Worm (Caenorhabditis elegans): Measurements from ENCODE around the gene sph-1.
"Not testable (repeated sequence)": the region's sequence is repeated elsewhere in the genome, so short reads cannot be mapped to it uniquely, and the experiment has no call there.

The sph-1 gene

ce11 chrIV:8154966-8155365 lies 21.6 kb upstream of the sph-1 start:
- TF ChIP-seq unc-62 (GFP tag; optimal IDR thresholded peaks at IDR 0.05) = no peak

DNA sequence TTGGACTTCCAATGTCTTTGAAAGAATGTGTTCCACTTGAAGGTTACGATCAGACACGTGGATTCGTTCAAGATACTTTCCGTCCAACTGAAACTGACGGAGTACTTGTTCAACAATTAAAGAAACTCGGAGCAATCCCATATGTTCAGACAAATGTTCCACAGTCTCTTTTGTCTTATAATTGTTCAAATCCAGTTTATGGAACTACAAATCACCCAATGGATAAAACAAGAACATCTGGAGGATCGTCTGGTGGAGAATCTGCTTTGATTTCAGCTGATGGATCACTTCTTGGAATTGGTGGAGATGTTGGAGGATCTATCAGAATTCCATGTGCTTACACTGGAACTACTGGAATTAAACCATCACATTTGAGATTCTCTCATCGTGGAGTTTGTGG lies 19.8 kb upstream of the sph-1 start:
- no peak for TF ChIP-seq unc-62 (GFP tag; optimal IDR thresholded peaks at IDR 0.05)

- no peak for TF ChIP-seq unc-62 (GFP tag; optimal IDR thresholded peaks at IDR 0.05)
Measured at ce11 chrIV:8152688-8153087, 19.3 kb upstream of the sph-1 start.

ce11 chrIV:8152145-8152544 lies 18.8 kb upstream of the sph-1 start, which contains the start of gene faah-2:
faah-2 (plus strand) TSS chrIV:8152445.
- no peak for TF ChIP-seq unc-62 (GFP tag; optimal IDR thresholded peaks at IDR 0.05)

- no peak for TF ChIP-seq unc-62 (GFP tag; optimal IDR thresholded peaks at IDR 0.05)
Measured at ce11 chrIV:8151721-8152120, 18.4 kb upstream of the sph-1 start.

DNA sequence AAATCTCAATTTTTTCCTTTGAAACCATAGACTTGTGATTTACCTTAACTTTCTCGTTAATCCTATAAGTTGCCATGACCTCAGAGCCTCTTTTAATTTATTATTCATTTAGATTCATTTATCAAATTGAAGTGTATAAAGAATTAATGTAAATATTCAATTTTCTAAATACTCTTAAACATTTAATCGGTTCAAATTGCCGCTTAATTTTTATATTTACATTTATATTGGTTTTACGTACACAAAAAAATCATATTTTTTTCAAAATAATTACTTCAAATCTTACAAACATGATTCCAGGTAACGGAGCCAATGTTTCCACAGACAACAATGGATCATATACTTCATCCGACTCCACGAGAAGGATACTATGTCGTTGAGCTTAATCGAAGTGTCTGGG lies 15.1 kb upstream of the sph-1 start, which contains the start of gene pmk-1:
Gene pmk-1, plus strand, starts transcription at position 301 of the 400 bp plus-strand sequence.
- no peak for TF ChIP-seq unc-62 (GFP tag; optimal IDR thresholded peaks at IDR 0.05)

DNA sequence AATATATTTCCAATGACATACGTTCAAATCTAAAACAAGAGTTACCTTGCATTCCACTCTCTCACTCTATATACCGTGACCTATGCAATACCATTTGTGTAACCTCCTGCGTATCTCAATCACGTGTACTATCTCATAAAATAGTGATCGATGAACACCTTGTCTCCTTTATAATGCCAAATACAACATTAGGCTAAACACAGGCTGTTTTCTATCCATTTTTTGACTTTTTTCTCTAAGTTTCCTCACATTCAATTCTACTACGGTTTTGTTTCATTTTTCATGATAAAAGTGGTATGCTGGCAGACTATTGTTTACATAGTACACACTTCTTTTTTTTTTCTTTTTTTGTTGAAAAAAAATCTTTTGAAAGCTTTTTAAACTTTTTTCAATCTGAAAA lies 12.9 kb upstream of the sph-1 start:
- TF ChIP-seq unc-62 (GFP tag; optimal IDR thresholded peaks at IDR 0.05) = no peak

ce11 chrIV:8144341-8144740 lies 11.0 kb upstream of the sph-1 start:
- TF ChIP-seq unc-62 (GFP tag; optimal IDR thresholded peaks at IDR 0.05) = no peak

ce11 chrIV:8142735-8143550 lies 9.6 kb upstream of the sph-1 start, which contains the start of gene pmk-2:
pmk-2 (plus strand) TSS chrIV:8143500.
- no peak for TF ChIP-seq unc-62 (GFP tag; optimal IDR thresholded peaks at IDR 0.05)

DNA sequence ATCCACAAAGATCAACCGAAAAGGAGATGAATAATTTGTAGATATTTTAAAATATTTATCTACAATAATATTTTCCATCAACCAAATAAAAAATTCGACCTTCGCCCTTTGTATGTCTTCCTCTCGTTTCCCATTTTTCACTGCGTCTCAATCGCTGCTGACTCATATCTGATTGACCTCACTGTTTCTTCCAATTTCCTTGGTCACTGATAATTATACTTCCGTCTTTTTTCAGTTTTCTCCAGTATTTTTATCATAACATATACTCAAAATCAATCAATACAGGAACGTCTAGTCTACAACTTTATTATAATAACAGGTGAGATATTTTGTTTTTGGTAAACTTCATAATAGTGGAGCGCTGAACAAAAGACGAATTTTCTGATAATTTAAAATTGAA lies 5.6 kb upstream of the sph-1 start, which contains the start of gene pmk-3:
Gene pmk-3, plus strand, starts transcription at position 236 of the 400 bp plus-strand sequence.
- TF ChIP-seq unc-62 (GFP tag; optimal IDR thresholded peaks at IDR 0.05) = no peak

- no peak for TF ChIP-seq unc-62 (GFP tag; optimal IDR thresholded peaks at IDR 0.05)
Measured at ce11 chrIV:8136548-8136947, 3.2 kb upstream of the sph-1 start.

DNA sequence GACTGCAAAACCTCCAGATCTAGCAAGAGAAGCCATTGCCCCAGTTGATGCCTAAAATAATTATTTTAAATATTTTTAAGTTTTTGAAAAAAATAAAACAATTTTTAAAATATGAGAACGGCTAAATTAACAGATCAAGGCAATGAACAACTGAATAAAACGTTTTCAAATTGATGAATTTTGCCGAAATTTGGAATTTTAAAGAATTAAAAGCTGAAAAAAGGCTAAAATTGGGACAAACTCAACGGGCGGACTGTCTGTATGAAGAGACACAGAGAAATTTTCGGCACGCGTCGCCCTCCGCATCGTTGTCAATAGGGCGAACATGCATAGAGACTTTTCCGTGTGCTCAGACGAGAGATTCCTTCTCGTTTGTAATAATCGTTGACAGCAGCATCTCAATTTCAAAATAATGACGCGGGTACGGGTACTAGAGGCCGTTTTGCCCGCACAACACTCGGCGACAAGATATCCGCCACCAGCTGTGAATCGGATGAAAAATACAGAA lies 2.7 kb upstream of the sph-1 start, which contains the start of the genes isp-1 and islo-1:
Gene isp-1, minus strand, starts transcription at position 51 of the 508 bp plus-strand sequence.
Gene islo-1, plus strand, starts transcription at position 385 of the 508 bp plus-strand sequence.
- TF ChIP-seq unc-62 (GFP tag; optimal IDR thresholded peaks at IDR 0.05) = no peak

- TF ChIP-seq unc-62 (GFP tag; optimal IDR thresholded peaks at IDR 0.05) = no peak
Measured at ce11 chrIV:8130131-8130611, 3.2 kb downstream of the sph-1 start, which contains the start of the genes ndub-11 and moc-3. ndub-11 (minus strand) TSS chrIV:8130231. moc-3 (plus strand) TSS chrIV:8130561.

- TF ChIP-seq unc-62 (GFP tag; optimal IDR thresholded peaks at IDR 0.05) = no peak
Measured at ce11 chrIV:8127430-8127829, 5.9 kb downstream of the sph-1 start.

DNA sequence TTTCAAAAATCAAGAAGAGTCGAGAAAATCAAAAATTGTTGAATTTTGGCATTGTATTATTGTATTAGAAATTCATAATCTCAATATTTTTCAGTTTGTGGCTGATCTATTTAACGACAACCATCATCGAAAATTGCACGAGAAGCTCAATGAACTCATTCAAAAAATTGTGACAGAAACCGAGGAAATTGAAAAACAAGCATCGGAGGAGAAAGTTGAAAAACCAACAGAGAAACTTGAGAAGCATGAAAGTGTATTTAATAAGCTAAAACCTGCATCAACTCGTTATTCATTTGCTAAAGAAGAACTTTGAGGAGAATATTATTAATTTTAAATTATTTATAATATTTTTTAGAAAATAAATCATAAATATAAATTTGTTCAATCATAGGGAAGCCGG lies 6.5 kb downstream of the sph-1 start, which contains the start of gene ceph-41:
Gene ceph-41, plus strand, starts transcription at position 301 of the 400 bp plus-strand sequence.
- no peak for TF ChIP-seq unc-62 (GFP tag; optimal IDR thresholded peaks at IDR 0.05)

ce11 chrIV:8122349-8122748 lies 11.0 kb downstream of the sph-1 start, which contains the start of gene erp-44.3:
erp-44.3 (plus strand) TSS chrIV:8122649.
- TF ChIP-seq unc-62 (GFP tag; optimal IDR thresholded peaks at IDR 0.05) = not testable (repeated sequence)

Measured in whole organism, dauer.